Worm (Caenorhabditis elegans): Measurements from ENCODE around the gene ZK896.4.

ZK896.4 gene

DNA sequence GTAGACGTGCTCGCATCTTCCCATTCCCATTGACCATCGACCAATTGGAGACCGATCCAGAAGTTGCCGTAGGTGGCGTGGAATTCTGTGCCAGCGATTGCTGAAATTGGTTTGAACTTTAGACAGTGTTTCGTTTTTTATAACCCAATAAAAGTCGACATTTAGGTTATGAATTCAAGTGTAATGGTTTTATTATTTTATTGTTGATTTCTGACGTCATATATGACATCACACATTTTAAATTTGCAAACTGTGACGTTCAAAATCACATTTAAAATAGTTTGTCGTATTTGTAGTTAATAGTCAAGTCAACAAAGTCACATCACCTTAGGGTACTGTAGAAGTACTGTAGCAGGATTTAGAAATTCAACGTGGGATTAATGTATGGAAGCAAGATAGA is 12.8 kb downstream of the ZK896.4 start:
- TF ChIP-seq nhr-28 (tag; optimal IDR thresholded peaks at IDR 0.05) (peak; percentile 8), ceh-28 (tag; optimal IDR thresholded peaks at IDR 0.05) (no peak), dmd-6 (GFP tag; IDR thresholded peaks at IDR 0.05) (peak; percentile 21; the same call in 1 of the 2 replicates), php-3 (GFP tag; IDR thresholded peaks at IDR 0.05) (peak; percentile 70)

DNA sequence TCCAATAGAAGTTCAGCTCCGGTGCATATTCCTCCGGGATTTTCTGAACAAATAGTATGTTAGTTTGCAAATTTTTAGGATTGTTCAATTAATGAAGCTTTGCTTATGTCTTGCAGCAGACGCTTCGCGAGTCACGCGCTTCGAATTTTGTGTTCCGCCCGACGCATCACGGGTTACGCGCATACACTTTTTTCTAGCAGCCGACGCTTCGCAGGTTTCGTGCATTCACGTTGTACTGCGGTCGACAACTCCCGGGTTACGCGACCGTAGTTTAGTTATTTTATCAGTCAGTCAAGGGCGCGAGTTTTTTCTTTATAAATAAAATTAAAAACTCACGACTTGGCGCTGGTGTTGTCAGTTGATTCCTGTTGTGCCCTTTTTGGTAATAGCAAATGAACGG is 13.3 kb downstream of the ZK896.4 start:
- TF ChIP-seq daf-16 (GFP tag; optimal IDR thresholded peaks at IDR 0.05) (no peak), daf-16 (tag; optimal IDR thresholded peaks at IDR 0.05) (no peak), jun-1 (tag; optimal IDR thresholded peaks at IDR 0.05) (no peak), R02D3.7 (tag; optimal IDR thresholded peaks at IDR 0.05) (no peak), Y75B8A.6 (GFP tag; IDR thresholded peaks at IDR 0.05) (no peak), unc-39 (tag; optimal IDR thresholded peaks at IDR 0.05) (no peak), ctbp-1 (GFP tag; IDR thresholded peaks at IDR 0.05) (no peak), nhr-6 (tag; optimal IDR thresholded peaks at IDR 0.05) (no peak), nhr-10 (tag; optimal IDR thresholded peaks at IDR 0.05) (no peak), mes-2 (tag; optimal IDR thresholded peaks at IDR 0.05; ENCODE audit: poor library complexity, severe bottlenecking) (no peak), aha-1 (tag) (no peak), dve-1 (tag; optimal IDR thresholded peaks at IDR 0.05; ENCODE audit: insufficient read depth) (no peak), nhr-102 (tag; optimal IDR thresholded peaks at IDR 0.05) (no peak), nhr-77 (tag; optimal IDR thresholded peaks at IDR 0.05) (no peak), nhr-76 (tag; optimal IDR thresholded peaks at IDR 0.05) (no peak)

DNA sequence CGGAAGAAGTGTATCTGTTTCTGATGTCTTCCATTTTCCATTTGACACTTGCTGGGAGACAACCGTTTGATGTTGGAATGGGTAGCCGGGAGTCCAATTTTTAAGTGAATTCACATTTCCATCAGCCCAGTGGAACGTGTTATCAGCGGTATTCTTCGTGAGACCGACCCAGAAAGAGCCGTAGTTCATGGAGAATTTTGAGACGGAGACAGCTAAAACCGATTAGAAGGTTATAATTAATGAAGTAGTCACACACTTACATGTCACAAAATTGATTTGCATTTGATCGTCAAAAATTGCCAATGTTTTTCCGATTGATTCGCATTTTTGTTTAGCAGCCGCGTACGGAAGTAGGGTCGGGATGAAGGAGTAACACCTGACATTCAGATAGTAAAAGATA is 13.7 kb downstream of the ZK896.4 start:
- TF ChIP-seq pqm-1 (tag; optimal IDR thresholded peaks at IDR 0.05) (peak; percentile 73), dmd-6 (GFP tag; IDR thresholded peaks at IDR 0.05) (peak; percentile 71; the same call in 1 of the 2 replicates), hlh-11 (tag; optimal IDR thresholded peaks at IDR 0.05) (peak; percentile 44), set-16 (GFP tag; IDR thresholded peaks at IDR 0.05) (no peak), nhr-48 (tag; optimal IDR thresholded peaks at IDR 0.05) (peak; percentile 4), ceh-28 (tag; optimal IDR thresholded peaks at IDR 0.05) (no peak), duxl-1 (tag; optimal IDR thresholded peaks at IDR 0.05; ENCODE audit: poor library complexity) (no peak), ceh-62 (tag; optimal IDR thresholded peaks at IDR 0.05) (no peak), ceh-32 (tag; optimal IDR thresholded peaks at IDR 0.05; ENCODE audit: poor library complexity) (no peak), nhr-28 (tag; optimal IDR thresholded peaks at IDR 0.05) (peak; percentile 11)

DNA sequence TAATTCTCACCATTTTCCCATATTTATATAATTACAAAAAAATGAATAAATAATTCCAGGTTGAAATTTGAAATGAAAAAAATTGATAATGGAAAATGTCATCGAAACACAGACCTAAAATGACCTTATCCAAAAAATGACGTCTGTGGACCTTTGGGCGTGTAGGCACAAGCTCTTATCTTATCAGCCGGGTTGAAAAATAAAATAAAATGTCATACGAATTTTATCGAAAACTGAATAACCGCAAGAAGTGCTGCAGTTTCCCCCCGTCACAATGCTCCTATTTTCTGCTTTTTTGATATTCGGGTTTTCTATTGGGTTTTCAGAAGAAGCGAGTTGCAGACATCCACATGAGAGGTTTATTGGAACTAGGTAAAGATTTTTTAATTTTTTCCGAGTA is 17.2 kb downstream of the ZK896.4 start, which contains the start of gene clec-186:
Gene clec-186, plus strand, starts transcription at position 226 of the 400 bp plus-strand sequence.
- TF ChIP-seq nhr-77 (tag; optimal IDR thresholded peaks at IDR 0.05), result peak; percentile 38
- TF ChIP-seq nhr-28 (tag; optimal IDR thresholded peaks at IDR 0.05), result peak; percentile 77
- TF ChIP-seq hlh-30 (tag; optimal IDR thresholded peaks at IDR 0.05; ENCODE audit: insufficient read depth), result peak; percentile 15
- peak; percentile 49 for TF ChIP-seq nhr-48 (tag; optimal IDR thresholded peaks at IDR 0.05)
- TF ChIP-seq ceh-82 (tag; optimal IDR thresholded peaks at IDR 0.05), result no peak
- peak; percentile 29 for TF ChIP-seq nhr-6 (tag; optimal IDR thresholded peaks at IDR 0.05)
- TF ChIP-seq daf-8 (GFP tag; IDR thresholded peaks at IDR 0.05), result no peak
- TF ChIP-seq ceh-32 (tag; optimal IDR thresholded peaks at IDR 0.05; ENCODE audit: poor library complexity), result no peak
- peak; percentile 36; the same call in 1 of the 2 replicates for TF ChIP-seq tra-1 (GFP tag; IDR thresholded peaks at IDR 0.05)
- TF ChIP-seq hlh-11 (tag; optimal IDR thresholded peaks at IDR 0.05), result peak; percentile 72
- no peak for TF ChIP-seq nhr-11 (tag; optimal IDR thresholded peaks at IDR 0.05)
- TF ChIP-seq nhr-41 (GFP tag; IDR thresholded peaks at IDR 0.05), result peak; percentile 80; the same call in 1 of the 2 replicates
- TF ChIP-seq pqm-1 (tag; optimal IDR thresholded peaks at IDR 0.05), result peak; percentile 84
- TF ChIP-seq ztf-11 (tag; optimal IDR thresholded peaks at IDR 0.05), result no peak
- no peak for TF ChIP-seq mxl-3 (GFP tag; optimal IDR thresholded peaks at IDR 0.05)
- no peak for TF ChIP-seq spr-1 (tag; optimal IDR thresholded peaks at IDR 0.05)
- no peak for TF ChIP-seq snpc-1.2 (GFP tag; IDR thresholded peaks at IDR 0.05)
- TF ChIP-seq F44E2.7 (GFP tag; IDR thresholded peaks at IDR 0.05), result no peak
- no peak for TF ChIP-seq zfp-2 (tag; optimal IDR thresholded peaks at IDR 0.05)
- TF ChIP-seq dve-1 (tag; optimal IDR thresholded peaks at IDR 0.05; ENCODE audit: insufficient read depth), result peak; percentile 60
- no peak for TF ChIP-seq arid-1 (GFP tag; conservative IDR thresholded peaks at IDR 0.05)
- peak; percentile 67; the same call in 1 of the 2 replicates for TF ChIP-seq php-3 (GFP tag; IDR thresholded peaks at IDR 0.05)
- peak in 1 of 2 experiments; percentile 85 for TF ChIP-seq unc-62 (GFP tag; optimal IDR thresholded peaks at IDR 0.05 in 1 of 2)
- TF ChIP-seq unc-62 (tag; optimal IDR thresholded peaks at IDR 0.05), result no peak
- no peak for TF ChIP-seq lin-29 (GFP tag; IDR thresholded peaks at IDR 0.05)
- TF ChIP-seq vab-7 (GFP tag; IDR thresholded peaks at IDR 0.05), result no peak
- TF ChIP-seq F10B5.3 (tag; optimal IDR thresholded peaks at IDR 0.05), result no peak
- TF ChIP-seq dmd-6 (GFP tag; IDR thresholded peaks at IDR 0.05), result peak; percentile 95
- TF ChIP-seq F37D6.2 (tag; optimal IDR thresholded peaks at IDR 0.05), result no peak
